Worm (Caenorhabditis elegans) whole organism, L4 larva: Measurements from ENCODE around the gene C01B9.4.

ENCODE experiments used
- D1046.2 ChIP-seq: fragments of 200-800 bp; sonication (Bioruptor generic); IDR thresholded peaks from 2 replicates; pipeline ENCODE4 v1.3.6; 2022; ENCODE audit warnings: missing genetic modification characterization, missing compliant biosample characterization
- F10B5.3 ChIP-seq: sonication (generic microtip); optimal IDR thresholded peaks from 2 replicates; lab custom pipeline; 2016; ENCODE audit warnings: mild to moderate bottlenecking, missing genetic modification characterization, missing compliant biosample characterization
- F37D6.2 ChIP-seq: sonication (generic microtip); optimal IDR thresholded peaks from 2 replicates; lab custom pipeline; 2016; ENCODE audit warnings: mild to moderate bottlenecking, missing genetic modification characterization, missing compliant biosample characterization
- F44E2.7 ChIP-seq: fragments of 200-800 bp; sonication (Bioruptor generic); IDR thresholded peaks from 2 replicates; pipeline ENCODE4 v2.1.2; 2022; ENCODE audit warnings: missing genetic modification characterization, missing compliant biosample characterization
- T26A8.4 ChIP-seq: fragments of 200-800 bp; sonication (Bioruptor generic); IDR thresholded peaks from 2 replicates; pipeline ENCODE4 v1.3.6; 2022; ENCODE audit warnings: missing genetic modification characterization, missing compliant biosample characterization
- Y105C5A.15 ChIP-seq: fragments of 200-800 bp; sonication (Bioruptor generic); IDR thresholded peaks from 2 replicates; pipeline ENCODE4 v1.3.6; 2022; ENCODE audit warnings: missing genetic modification characterization, missing compliant biosample characterization
- Y48G9A.11 ChIP-seq: fragments of 200-800 bp; sonication (Bioruptor generic); IDR thresholded peaks from 2 replicates; pipeline ENCODE4 v1.3.6; 2022; ENCODE audit warnings: missing genetic modification reagents, missing genetic modification characterization, missing compliant biosample characterization
- Y75B8A.6 ChIP-seq: fragments of 200-800 bp; sonication (Bioruptor generic); IDR thresholded peaks from 2 replicates; pipeline ENCODE4 v1.3.6; 2022; ENCODE audit warnings: missing genetic modification reagents, missing genetic modification characterization, missing compliant biosample characterization
- ZK337.2 ChIP-seq: fragments of 200-800 bp; sonication (Bioruptor generic); IDR thresholded peaks from 2 replicates; pipeline ENCODE4 v1.3.6; 2022; ENCODE audit warnings: missing genetic modification reagents, missing genetic modification characterization, missing compliant biosample characterization
- aha-1 ChIP-seq: fragments of 150-350 bp; peaks from one replicate; lab custom pipeline; 2014; ENCODE audit warnings: missing biosample characterization, missing genetic modification characterization
- arid-1 ChIP-seq: fragments of 200-800 bp; sonication (Bioruptor generic); conservative IDR thresholded peaks from 2 replicates; pipeline ENCODE4 v1.3.6; 2022; ENCODE audit warnings: missing genetic modification reagents, missing genetic modification characterization, missing compliant biosample characterization
- ceh-20 ChIP-seq: fragments of 200-800 bp; sonication (Bioruptor generic); IDR thresholded peaks from 2 replicates; pipeline ENCODE4 v1.3.6; 2022; ENCODE audit warnings: missing genetic modification reagents, missing genetic modification characterization, missing compliant biosample characterization
- daf-12 ChIP-seq: fragments of 150-350 bp; optimal IDR thresholded peaks from 2 replicates; lab custom pipeline; 2014; ENCODE audit warnings: missing biosample characterization, missing genetic modification reagents, missing genetic modification characterization
- daf-19 ChIP-seq: fragments of 200-800 bp; sonication (Bioruptor generic); conservative IDR thresholded peaks from 2 replicates; pipeline ENCODE4 v1.3.6; 2022; ENCODE audit warnings: missing genetic modification characterization, missing compliant biosample characterization
- daf-8 ChIP-seq: fragments of 200-800 bp; sonication (Bioruptor generic); IDR thresholded peaks from 2 replicates; pipeline ENCODE4 v1.3.6; 2022; ENCODE audit warnings: missing genetic modification characterization, missing compliant biosample characterization
- egl-27 ChIP-seq: sonication (generic microtip); optimal IDR thresholded peaks from 3 replicates; lab custom pipeline; 2017; ENCODE audit warnings: missing biosample characterization, missing genetic modification reagents, missing genetic modification characterization
- egl-43 ChIP-seq: fragments of 200-800 bp; sonication (Bioruptor generic); IDR thresholded peaks from 2 replicates; pipeline ENCODE4 v1.3.6; 2022; ENCODE audit warnings: missing genetic modification reagents, missing genetic modification characterization, missing compliant biosample characterization
- fos-1 ChIP-seq: fragments of 150-350 bp; optimal IDR thresholded peaks from 2 replicates; lab custom pipeline; 2014; ENCODE audit warnings: missing biosample characterization, missing genetic modification characterization
- gei-8 ChIP-seq: fragments of 200-800 bp; sonication (Bioruptor generic); optimal IDR thresholded peaks from 2 replicates; lab custom pipeline; 2018; ENCODE audit warnings: mild to moderate bottlenecking, missing genetic modification characterization, missing compliant biosample characterization
- hif-1 ChIP-seq, 2 experiments: sonication (generic microtip); optimal IDR thresholded peaks; 2 replicates each; lab custom pipeline; 2016 to 2017; ENCODE audit warnings: missing compliant biosample characterization in 2 of 2, missing genetic modification characterization in 2 of 2, missing genetic modification reagents in 2 of 2, missing genotype in 2 of 2, mild to moderate bottlenecking in 1 of 2
- hlh-30 ChIP-seq: sonication (generic microtip); optimal IDR thresholded peaks from 2 replicates; lab custom pipeline; 2017; ENCODE audit warnings: antibody characterized with exemption, mild to moderate bottlenecking, missing genetic modification characterization, missing compliant biosample characterization; ENCODE audit not compliant: insufficient read depth
- jun-1 ChIP-seq: fragments of 150-350 bp; optimal IDR thresholded peaks from 2 replicates; lab custom pipeline; 2014; ENCODE audit warnings: missing biosample characterization, missing genetic modification reagents, missing genetic modification characterization
- lin-1 ChIP-seq: fragments of 200-800 bp; sonication (Bioruptor generic); IDR thresholded peaks from 2 replicates; pipeline ENCODE4 v1.3.6; 2022; ENCODE audit warnings: missing genetic modification reagents, missing genetic modification characterization, missing compliant biosample characterization
- lin-15B ChIP-seq: fragments of 150-350 bp; sonication (generic microtip); optimal IDR thresholded peaks from 3 replicates; lab custom pipeline; 2014; ENCODE audit warnings: missing biosample characterization, missing genetic modification characterization
- lin-29 ChIP-seq: fragments of 200-800 bp; sonication (Bioruptor generic); IDR thresholded peaks from 2 replicates; pipeline ENCODE4 v1.3.6; 2022; ENCODE audit warnings: missing genetic modification reagents, missing genetic modification characterization, missing compliant biosample characterization
- lin-39 ChIP-seq: fragments of 150-350 bp; optimal IDR thresholded peaks from 2 replicates; lab custom pipeline; 2014; ENCODE audit warnings: missing biosample characterization, missing genetic modification reagents, missing genetic modification characterization
- mdl-1 ChIP-seq, 2 experiments: fragments of 150-350 bp in 1 of 2; sonication (generic microtip) in 1 of 2; optimal IDR thresholded peaks; 2 replicates each; lab custom pipeline; 2014 to 2017; ENCODE audit warnings: missing biosample characterization in 2 of 2, missing genetic modification characterization in 2 of 2
- mep-1 ChIP-seq: fragments of 150-350 bp; sonication (generic microtip); optimal IDR thresholded peaks from 3 replicates; lab custom pipeline; 2014; ENCODE audit warnings: missing biosample characterization, missing genetic modification characterization
- mxl-2 ChIP-seq: fragments of 200-800 bp; sonication (Bioruptor generic); conservative IDR thresholded peaks from 2 replicates; pipeline ENCODE4 v1.3.6; 2022; ENCODE audit warnings: missing genetic modification reagents, missing genetic modification characterization, missing compliant biosample characterization
- nhr-11 ChIP-seq: fragments of 150-350 bp; optimal IDR thresholded peaks from 2 replicates; lab custom pipeline; 2014; ENCODE audit warnings: missing biosample characterization, missing genetic modification characterization
- nhr-111 ChIP-seq: fragments of 200-800 bp; sonication (Bioruptor generic); optimal IDR thresholded peaks from 2 replicates; lab custom pipeline; 2018; ENCODE audit warnings: mild to moderate bottlenecking, missing genetic modification characterization, missing compliant biosample characterization
- nhr-237 ChIP-seq: sonication (generic microtip); optimal IDR thresholded peaks from 2 replicates; lab custom pipeline; 2017; ENCODE audit warnings: missing biosample characterization, missing genetic modification characterization
- nhr-25 ChIP-seq: sonication (generic microtip); optimal IDR thresholded peaks from 2 replicates; lab custom pipeline; 2017; ENCODE audit warnings: missing genetic modification characterization, mild to moderate bottlenecking, missing compliant biosample characterization, antibody characterized with exemption, moderate library complexity, borderline replicate concordance; ENCODE audit not compliant: insufficient read depth
- nhr-41 ChIP-seq: fragments of 200-800 bp; sonication (Bioruptor generic); IDR thresholded peaks from 2 replicates; pipeline ENCODE4 v1.3.6; 2022; ENCODE audit warnings: missing genetic modification reagents, missing genetic modification characterization, missing compliant biosample characterization
- nhr-6 ChIP-seq: fragments of 150-350 bp; optimal IDR thresholded peaks from 2 replicates; lab custom pipeline; 2014; ENCODE audit warnings: missing biosample characterization, missing genetic modification characterization
- nhr-76 ChIP-seq: fragments of 150-350 bp; optimal IDR thresholded peaks from 2 replicates; lab custom pipeline; 2014; ENCODE audit warnings: missing biosample characterization, missing genetic modification characterization
- nhr-77 ChIP-seq: fragments of 150-350 bp; optimal IDR thresholded peaks from 2 replicates; lab custom pipeline; 2014; ENCODE audit warnings: missing biosample characterization, missing genetic modification characterization
- pha-4 ChIP-seq, 2 experiments: fragments of 150-350 bp in 1 of 2; fragments of 200-800 bp in 1 of 2; sonication (Bioruptor generic) in 1 of 2; IDR thresholded peaks in 1 of 2; optimal IDR thresholded peaks in 1 of 2; 2 replicates each; pipeline versions ENCODE4 v1.3.6 to Lab custom; 2014 to 2022; ENCODE audit warnings: missing genetic modification characterization in 2 of 2, missing genetic modification reagents in 2 of 2, missing biosample characterization in 1 of 2, missing compliant biosample characterization in 1 of 2
- php-3 ChIP-seq: fragments of 200-800 bp; sonication (Bioruptor generic); IDR thresholded peaks from 2 replicates; pipeline ENCODE4 v1.3.6; 2022; ENCODE audit warnings: missing genetic modification reagents, missing genetic modification characterization, missing compliant biosample characterization
- rbr-2 ChIP-seq: sonication (generic microtip); optimal IDR thresholded peaks from 2 replicates; lab custom pipeline; 2016; ENCODE audit warnings: missing genotype, missing genetic modification characterization, missing compliant biosample characterization
- saeg-2 ChIP-seq: fragments of 200-800 bp; sonication (Bioruptor generic); IDR thresholded peaks from 2 replicates; pipeline ENCODE4 v1.3.6; 2022; ENCODE audit warnings: missing genetic modification reagents, missing genetic modification characterization, missing compliant biosample characterization
- sdz-12 ChIP-seq: fragments of 200-800 bp; sonication (Bioruptor generic); optimal IDR thresholded peaks from 2 replicates; lab custom pipeline; 2018; ENCODE audit warnings: mild to moderate bottlenecking, missing genetic modification characterization, missing compliant biosample characterization
- set-16 ChIP-seq: fragments of 200-800 bp; sonication (Bioruptor generic); IDR thresholded peaks from 2 replicates; pipeline ENCODE4 v1.3.6; 2022; ENCODE audit warnings: missing genetic modification reagents, missing genetic modification characterization, missing compliant biosample characterization
- skn-1 ChIP-seq: fragments of 150-350 bp; optimal IDR thresholded peaks from 2 replicates; lab custom pipeline; 2014; ENCODE audit warnings: missing biosample characterization, missing genetic modification characterization
- snpc-1.2 ChIP-seq: fragments of 200-800 bp; sonication (Bioruptor generic); IDR thresholded peaks from 2 replicates; pipeline ENCODE4 v1.3.6; 2022; ENCODE audit warnings: missing genetic modification reagents, missing genetic modification characterization, missing compliant biosample characterization
- snpc-4 ChIP-seq: fragments of 150-350 bp; optimal IDR thresholded peaks from 2 replicates; lab custom pipeline; 2014; ENCODE audit warnings: missing biosample characterization, missing genetic modification characterization
- tag-97 ChIP-seq: fragments of 200-800 bp; sonication (Bioruptor generic); IDR thresholded peaks from 2 replicates; pipeline ENCODE4 v1.3.6; 2022; ENCODE audit warnings: missing genetic modification characterization, missing compliant biosample characterization
- zip-11 ChIP-seq: fragments of 200-800 bp; sonication (Bioruptor generic); IDR thresholded peaks from 2 replicates; pipeline ENCODE4 v1.3.6; 2022; ENCODE audit warnings: missing genetic modification characterization, missing compliant biosample characterization
- ztf-11 ChIP-seq: fragments of 150-350 bp; optimal IDR thresholded peaks from 2 replicates; lab custom pipeline; 2014; ENCODE audit warnings: missing biosample characterization, missing genetic modification characterization
- ztf-7 ChIP-seq: fragments of 150-350 bp; optimal IDR thresholded peaks from 2 replicates; lab custom pipeline; 2014; ENCODE audit warnings: missing biosample characterization, missing genetic modification characterization

Gene C01B9.4

ce11 chrII:13785582-13785981 is 1.8 kb upstream of the C01B9.4 start:
- TF ChIP-seq aha-1 (no peak), saeg-2 (GFP tag; lab: Robert Waterston, UW) (0 out of 2 replicates have a peak, but pooled peaks have one; percentile 6), pha-4 (GFP tag; IDR thresholded peaks at IDR 0.05; lab: Robert Waterston, UW) (peak; percentile 32; the same call in 1 of the 2 replicates), pha-4 (tag; optimal IDR thresholded peaks at IDR 0.05; lab: Kevin White, UChicago) (no peak), F37D6.2 (no peak), zip-11 (GFP tag; lab: Robert Waterston, UW) (no peak), Y75B8A.6 (GFP tag; lab: Robert Waterston, UW) (no peak), ztf-11 (tag; lab: Kevin White, UChicago) (no peak), set-16 (GFP tag; lab: Robert Waterston, UW) (peak; percentile 98), mdl-1 (tag; optimal IDR thresholded peaks at IDR 0.05; lab: Kevin White, UChicago) (no peak), T26A8.4 (GFP tag; lab: Robert Waterston, UW) (no peak), egl-43 (peak; percentile 58; the same call in 1 of the 2 replicates), lin-29 (GFP tag; lab: Robert Waterston, UW) (no peak), rbr-2 (tag; lab: Kevin White, UChicago) (no peak), nhr-11 (tag; lab: Kevin White, UChicago) (no peak), daf-12 (tag; lab: Kevin White, UChicago) (no peak), jun-1 (tag; lab: Kevin White, UChicago) (no peak)
- TF ChIP-seq, all 104 proteins: peak for 4

ce11 chrII:13780792-13781248 is 3.0 kb downstream of the C01B9.4 start:
- TF ChIP-seq Y105C5A.15 (no peak), snpc-1.2 (GFP tag; lab: Robert Waterston, UW) (no peak), nhr-6 (tag; lab: Kevin White, UChicago) (no peak), D1046.2 (GFP tag; lab: Robert Waterston, UW) (no peak; the same call in 1 of the 2 replicates), Y48G9A.11 (GFP tag; lab: Robert Waterston, UW) (no peak), daf-19 (GFP tag; lab: Robert Waterston, UW) (peak; percentile 75; the same call in 1 of the 2 replicates), daf-8 (no peak), skn-1 (tag; lab: Kevin White, UChicago) (no peak), fos-1 (tag; lab: Kevin White, UChicago) (no peak), T26A8.4 (GFP tag; lab: Robert Waterston, UW) (0 out of 2 replicates have a peak, but pooled peaks have one; percentile 45), lin-1 (GFP tag; lab: Robert Waterston, UW) (0 out of 2 replicates have a peak, but pooled peaks have one; percentile 30), ceh-20 (GFP tag; lab: Robert Waterston, UW) (no peak), arid-1 (GFP tag; lab: Robert Waterston, UW) (no peak), nhr-41 (GFP tag; lab: Robert Waterston, UW) (no peak), lin-15B (tag; lab: Kevin White, UChicago) (no peak), nhr-111 (no peak), nhr-77 (peak; percentile 88), lin-39 (no peak), lin-29 (GFP tag; lab: Robert Waterston, UW) (no peak), gei-8 (GFP tag; lab: Kevin White, UChicago) (peak; percentile 57), sdz-12 (GFP tag; lab: Kevin White, UChicago) (no peak), nhr-76 (no peak), hif-1 (tag; optimal IDR thresholded peaks at IDR 0.05; lab: Kevin White, UChicago) (no peak), F10B5.3 (no peak), nhr-25 (no peak), ztf-7 (tag; lab: Kevin White, UChicago) (no peak), egl-27 (no peak), snpc-4 (tag; lab: Kevin White, UChicago) (no peak), mep-1 (tag; lab: Kevin White, UChicago) (peak; percentile 67), F44E2.7 (no peak), mxl-2 (GFP tag; lab: Robert Waterston, UW) (no peak), Y75B8A.6 (GFP tag; lab: Robert Waterston, UW) (no peak), php-3 (GFP tag; lab: Robert Waterston, UW) (no peak; the same call in 1 of the 2 replicates), tag-97 (GFP tag; lab: Robert Waterston, UW) (no peak), ZK337.2 (GFP tag; lab: Robert Waterston, UW) (no peak), hlh-30 (no peak), nhr-237 (tag; lab: Kevin White, UChicago) (no peak)
